Worm (Caenorhabditis elegans) whole organism, midembryonic: ENCODE results near the gene clec-33.

Experiments
- T22C8.4 ChIP-seq: fragments of 200-800 bp; sonication (Bioruptor generic); IDR thresholded peaks from 2 replicates; pipeline ENCODE4 v1.3.6; 2022; ENCODE audit warnings: missing genetic modification characterization, missing compliant biosample characterization
- cog-1 ChIP-seq: sonication (generic microtip); optimal IDR thresholded peaks from 2 replicates; lab custom pipeline; 2016; ENCODE audit warnings: missing genetic modification characterization, missing compliant biosample characterization
- flt-1 ChIP-seq: fragments of 200-800 bp; sonication (Bioruptor generic); IDR thresholded peaks from 2 replicates; pipeline ENCODE4 v1.3.6; 2022; ENCODE audit warnings: missing genetic modification characterization, missing compliant biosample characterization
- klf-2 ChIP-seq: fragments of 200-800 bp; sonication (Bioruptor generic); conservative IDR thresholded peaks from 2 replicates; pipeline ENCODE4 v1.3.6; 2022; ENCODE audit warnings: missing genetic modification reagents, missing genetic modification characterization, missing compliant biosample characterization
- med-1 ChIP-seq: sonication (generic microtip); optimal IDR thresholded peaks from 2 replicates; lab custom pipeline; 2017; ENCODE audit warnings: missing genetic modification characterization, mild to moderate bottlenecking, missing compliant biosample characterization, antibody characterized with exemption, missing genetic modification reagents; ENCODE audit not compliant: insufficient read depth
- ref-1 ChIP-seq: fragments of 200-800 bp; sonication (Bioruptor generic); conservative IDR thresholded peaks from 2 replicates; pipeline ENCODE4 v1.3.6; 2022; ENCODE audit warnings: missing genetic modification reagents, missing genetic modification characterization, missing compliant biosample characterization
- tab-1 ChIP-seq: fragments of 200-800 bp; sonication (Bioruptor generic); IDR thresholded peaks from 2 replicates; pipeline ENCODE4 v1.3.6; 2022; ENCODE audit warnings: missing genetic modification characterization, missing compliant biosample characterization
- ztf-23 ChIP-seq: fragments of 200-800 bp; sonication (Bioruptor generic); IDR thresholded peaks from 2 replicates; pipeline ENCODE4 v1.3.6; 2022; ENCODE audit warnings: missing genetic modification reagents, missing genetic modification characterization, missing compliant biosample characterization
- ztf-29 ChIP-seq: fragments of 200-800 bp; sonication (Bioruptor generic); IDR thresholded peaks from 2 replicates; pipeline ENCODE4 v1.3.6; 2022; ENCODE audit warnings: missing genetic modification reagents, missing genetic modification characterization, missing compliant biosample characterization

DNA sequence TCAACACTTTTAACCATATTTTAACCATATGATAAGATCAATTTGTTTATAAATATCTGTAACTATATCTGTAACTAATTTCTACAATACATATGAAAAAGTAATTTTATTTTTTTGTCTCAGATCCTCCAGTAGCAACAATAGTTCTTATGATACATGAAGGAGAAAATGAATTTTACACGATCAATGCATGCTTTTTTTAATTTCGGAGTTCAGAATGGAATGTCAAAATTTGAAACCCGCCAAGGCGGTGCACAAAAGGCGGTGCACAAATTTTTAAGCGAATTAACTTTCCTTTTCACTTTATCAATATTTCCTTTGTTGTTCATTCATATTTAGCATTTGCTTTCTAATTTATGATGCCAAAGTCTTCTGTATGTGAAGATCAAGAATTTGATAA lies 26.7 kb downstream of the clec-33 start, which contains the start of gene clec-25:
- TF ChIP-seq flt-1 (GFP tag; lab: Robert Waterston, UW) (no peak), T22C8.4 (GFP tag; lab: Robert Waterston, UW) (no peak), med-1 (GFP tag; lab: Kevin White, UChicago) (no peak), tab-1 (GFP tag; lab: Robert Waterston, UW) (no peak), ztf-29 (GFP tag; lab: Robert Waterston, UW) (no peak), ref-1 (no peak), ztf-23 (GFP tag; lab: Robert Waterston, UW) (no peak), cog-1 (tag; lab: Kevin White, UChicago) (no peak), klf-2 (no peak)
